Fruit fly (Drosophila melanogaster) whole organism, adult: ENCODE data around the gene CG6567.

Experiments
- CG12768 ChIP-seq: fragments of 200-800 bp; sonication (Bioruptor generic); optimal IDR thresholded peaks from 2 replicates; lab custom pipeline; 2017; ENCODE audit warnings: missing biosample characterization, missing genetic modification characterization, mild to moderate bottlenecking, moderate library complexity, missing genetic modification reagents
- CG33017 ChIP-seq: fragments of 200-800 bp; sonication (Bioruptor generic); optimal IDR thresholded peaks from 2 replicates; lab custom pipeline; 2018; ENCODE audit warnings: missing biosample characterization, mild to moderate bottlenecking, missing genetic modification characterization, moderate library complexity
- CG7045 ChIP-seq: fragments of 200-800 bp; sonication (Bioruptor generic); optimal IDR thresholded peaks from 2 replicates; lab custom pipeline; 2017; ENCODE audit warnings: missing biosample characterization, mild to moderate bottlenecking, missing genetic modification characterization
- Clk ChIP-seq: fragments of 200-800 bp; sonication (Bioruptor generic); optimal IDR thresholded peaks from 2 replicates; lab custom pipeline; 2017; ENCODE audit warnings: missing biosample characterization, missing genetic modification characterization
- cic ChIP-seq: fragments of 200-800 bp; sonication (Bioruptor generic); optimal IDR thresholded peaks from 2 replicates; lab custom pipeline; 2017; ENCODE audit warnings: missing biosample characterization, mild to moderate bottlenecking, missing genetic modification characterization, moderate library complexity
- cnc ChIP-seq, 2 experiments: fragments of >200 bp; optimal IDR thresholded peaks; 2 replicates each; lab custom pipeline; 2017
- kay ChIP-seq: fragments of 200-800 bp; sonication (Bioruptor generic); peaks from one replicate; lab custom pipeline; 2016; ENCODE audit warnings: missing biosample characterization, missing genetic modification characterization, borderline replicate concordance
- tj ChIP-seq: fragments of 200-800 bp; sonication (Bioruptor generic); optimal IDR thresholded peaks from 3 replicates; lab custom pipeline; 2017; ENCODE audit warnings: missing biosample characterization, mild to moderate bottlenecking, missing genetic modification characterization, moderate library complexity

DNA sequence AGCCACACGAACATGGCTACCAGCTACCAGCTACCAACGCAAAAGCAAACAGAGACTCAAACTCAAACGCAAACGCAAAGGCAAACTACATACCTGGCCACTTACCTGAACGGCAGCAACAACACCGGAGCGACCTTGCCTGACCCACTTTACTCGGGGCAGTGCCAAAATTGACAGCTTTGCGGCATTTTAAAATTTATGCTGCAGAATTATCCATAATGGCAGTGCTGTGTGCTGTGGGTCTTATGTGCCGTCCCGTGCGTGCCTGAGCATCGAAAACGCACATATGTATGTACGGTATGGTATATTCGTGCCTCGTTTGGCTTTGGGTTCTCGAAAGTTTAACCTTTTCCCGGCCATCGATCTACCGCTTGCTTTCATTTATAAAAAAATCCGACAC lies 25.6 kb downstream of the CG6567 start:
- TF ChIP-seq CG7045 (GFP tag; lab: Kevin White, UChicago) (no peak), Clk (no peak), CG33017 (tag; lab: Kevin White, UChicago) (no peak), cic (no peak), cnc (optimal IDR thresholded peaks at IDR 0.05; lab: Kevin White, UChicago) (no peak), tj (GFP tag; lab: Kevin White, UChicago) (no peak), kay (GFP tag; lab: Kevin White, UChicago) (no peak), CG12768 (GFP tag; lab: Kevin White, UChicago) (no peak)
